Worm (Caenorhabditis elegans) whole organism, L2 larva: Measurements from ENCODE around the gene sym-2.

Experiments
- F13H6.1 ChIP-seq: sonication (generic microtip); optimal IDR thresholded peaks from 2 replicates; lab custom pipeline; 2016; ENCODE audit warnings: missing genetic modification characterization, missing compliant biosample characterization
- aly-2 ChIP-seq: fragments of 150-350 bp; optimal IDR thresholded peaks from 2 replicates; lab custom pipeline; 2014; ENCODE audit warnings: missing biosample characterization, missing genetic modification characterization
- ama-1 ChIP-seq: fragments of 150-350 bp; optimal IDR thresholded peaks from 2 replicates; lab custom pipeline; 2018; ENCODE audit warnings: inconsistent platforms
- crh-2 ChIP-seq: sonication (generic microtip); optimal IDR thresholded peaks from 2 replicates; lab custom pipeline; 2017; ENCODE audit warnings: missing biosample characterization, missing genetic modification characterization
- fos-1 ChIP-seq: fragments of 150-350 bp; optimal IDR thresholded peaks from 2 replicates; lab custom pipeline; 2014; ENCODE audit warnings: missing biosample characterization, missing genetic modification characterization
- lin-11 ChIP-seq: fragments of 150-350 bp; sonication (generic microtip); optimal IDR thresholded peaks from 2 replicates; lab custom pipeline; 2014; ENCODE audit warnings: missing biosample characterization, missing genetic modification characterization, inconsistent platforms, mixed read lengths
- nhr-10 ChIP-seq: sonication (generic microtip); optimal IDR thresholded peaks from 2 replicates; lab custom pipeline; 2017; ENCODE audit warnings: missing biosample characterization, missing genetic modification characterization
- unc-39 ChIP-seq: fragments of 150-350 bp; optimal IDR thresholded peaks from 2 replicates; lab custom pipeline; 2014; ENCODE audit warnings: missing biosample characterization, missing genetic modification characterization

DNA sequence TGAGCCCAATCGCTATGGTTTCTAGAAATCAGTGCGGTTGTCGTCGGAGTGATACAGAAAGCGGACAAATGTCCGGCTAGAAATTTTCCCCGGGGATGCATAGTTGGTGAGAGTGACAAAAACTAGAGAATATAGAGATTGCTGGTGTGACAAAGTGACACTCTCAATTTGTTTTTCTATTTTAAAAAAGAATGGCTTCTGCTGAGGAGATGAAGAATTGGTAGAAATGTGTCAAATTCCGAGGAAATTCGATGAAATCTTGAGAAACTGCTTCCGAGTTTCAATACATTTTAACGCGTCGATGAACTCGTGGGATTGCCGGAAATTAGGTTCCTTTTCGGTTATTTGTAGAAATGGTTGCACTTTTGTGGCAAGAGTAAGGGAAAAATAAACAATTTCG lies 5.9 kb upstream of the sym-2 start, which contains the start of gene twk-4:
- TF ChIP-seq crh-2: no peak
- TF ChIP-seq nhr-10 (tag; lab: Kevin White, UChicago): no peak
- TF ChIP-seq F13H6.1 (tag; lab: Kevin White, UChicago): no peak
- no peak for TF ChIP-seq ama-1 (lab: Kevin White, UChicago)
- TF ChIP-seq lin-11 (tag; lab: Kevin White, UChicago): no peak
- TF ChIP-seq unc-39 (tag; lab: Kevin White, UChicago): no peak
- TF ChIP-seq aly-2 (tag; lab: Kevin White, UChicago): no peak
- no peak for TF ChIP-seq fos-1 (tag; lab: Kevin White, UChicago)
